Worm (Caenorhabditis elegans) whole organism, L2 larva: Measurements from ENCODE around the gene fkh-8.

Source experiments
- C34F6.9 ChIP-seq: fragments of 150-350 bp; optimal IDR thresholded peaks from 2 replicates; lab custom pipeline; 2014; ENCODE audit warnings: missing biosample characterization, missing genetic modification characterization
- F13H6.1 ChIP-seq: sonication (generic microtip); optimal IDR thresholded peaks from 2 replicates; lab custom pipeline; 2016; ENCODE audit warnings: missing genetic modification characterization, missing compliant biosample characterization
- R02D3.7 ChIP-seq: fragments of 150-350 bp; optimal IDR thresholded peaks from 2 replicates; lab custom pipeline; 2014; ENCODE audit warnings: missing biosample characterization, missing genetic modification characterization
- Y55F3AM.14 ChIP-seq: fragments of 200-800 bp; sonication (Bioruptor generic); optimal IDR thresholded peaks from 2 replicates; lab custom pipeline; 2018; ENCODE audit warnings: mild to moderate bottlenecking, missing genetic modification characterization, missing compliant biosample characterization
- ZK546.5 ChIP-seq: sonication (generic microtip); optimal IDR thresholded peaks from 2 replicates; lab custom pipeline; 2017; ENCODE audit warnings: missing biosample characterization, missing genetic modification characterization
- aly-2 ChIP-seq: fragments of 150-350 bp; optimal IDR thresholded peaks from 2 replicates; lab custom pipeline; 2014; ENCODE audit warnings: missing biosample characterization, missing genetic modification characterization
- ama-1 ChIP-seq: fragments of 150-350 bp; optimal IDR thresholded peaks from 2 replicates; lab custom pipeline; 2018; ENCODE audit warnings: inconsistent platforms
- blmp-1 ChIP-seq: sonication (generic microtip); optimal IDR thresholded peaks from 2 replicates; lab custom pipeline; 2017; ENCODE audit warnings: missing genetic modification characterization, mild to moderate bottlenecking, missing compliant biosample characterization, antibody characterized with exemption, moderate library complexity; ENCODE audit not compliant: insufficient read depth
- ceh-16 ChIP-seq: fragments of 150-350 bp; optimal IDR thresholded peaks from 2 replicates; lab custom pipeline; 2014; ENCODE audit warnings: missing biosample characterization, missing genetic modification characterization
- ceh-82 ChIP-seq: fragments of 150-350 bp; optimal IDR thresholded peaks from 2 replicates; lab custom pipeline; 2014; ENCODE audit warnings: missing biosample characterization, missing genetic modification characterization
- crh-2 ChIP-seq: sonication (generic microtip); optimal IDR thresholded peaks from 2 replicates; lab custom pipeline; 2017; ENCODE audit warnings: missing biosample characterization, missing genetic modification characterization
- dmd-4 ChIP-seq: sonication (generic microtip); optimal IDR thresholded peaks from 2 replicates; lab custom pipeline; 2017; ENCODE audit warnings: missing biosample characterization, missing genetic modification characterization
- elt-1 ChIP-seq: fragments of 150-350 bp; optimal IDR thresholded peaks from 2 replicates; lab custom pipeline; 2014; ENCODE audit warnings: missing biosample characterization, missing genetic modification characterization
- elt-3 ChIP-seq: sonication (generic microtip); optimal IDR thresholded peaks from 2 replicates; lab custom pipeline; 2017; ENCODE audit warnings: missing biosample characterization, missing genetic modification characterization
- fos-1 ChIP-seq: fragments of 150-350 bp; optimal IDR thresholded peaks from 2 replicates; lab custom pipeline; 2014; ENCODE audit warnings: missing biosample characterization, missing genetic modification characterization
- gmeb-1 ChIP-seq: fragments of 150-350 bp; optimal IDR thresholded peaks from 2 replicates; lab custom pipeline; 2014; ENCODE audit warnings: missing biosample characterization, missing genetic modification characterization
- lin-13 ChIP-seq: fragments of 150-350 bp; optimal IDR thresholded peaks from 2 replicates; lab custom pipeline; 2014; ENCODE audit warnings: missing biosample characterization, missing genetic modification reagents, missing genetic modification characterization
- lsy-2 ChIP-seq, 2 experiments: fragments of 150-350 bp in 1 of 2; sonication (generic microtip) in 1 of 2; optimal IDR thresholded peaks; 2 replicates each; lab custom pipeline; 2014 to 2017; ENCODE audit warnings: missing biosample characterization in 2 of 2, missing genetic modification characterization in 2 of 2
- mab-5 ChIP-seq: fragments of 150-350 bp; optimal IDR thresholded peaks from 2 replicates; lab custom pipeline; 2014; ENCODE audit warnings: missing biosample characterization, missing genetic modification characterization
- mbf-1 ChIP-seq: sonication (generic microtip); optimal IDR thresholded peaks from 2 replicates; lab custom pipeline; 2017; ENCODE audit warnings: missing biosample characterization, missing genetic modification characterization
- nhr-11 ChIP-seq: fragments of 150-350 bp; optimal IDR thresholded peaks from 2 replicates; lab custom pipeline; 2014; ENCODE audit warnings: missing biosample characterization, missing genetic modification characterization
- nhr-129 ChIP-seq: fragments of 150-350 bp; optimal IDR thresholded peaks from 2 replicates; lab custom pipeline; 2014; ENCODE audit warnings: missing biosample characterization, missing genetic modification characterization
- nhr-21 ChIP-seq: fragments of 150-350 bp; optimal IDR thresholded peaks from 2 replicates; lab custom pipeline; 2014; ENCODE audit warnings: missing biosample characterization, missing genetic modification characterization
- nhr-23 ChIP-seq: fragments of 150-350 bp; optimal IDR thresholded peaks from 2 replicates; lab custom pipeline; 2014; ENCODE audit warnings: missing biosample characterization, missing genetic modification reagents, missing genetic modification characterization
- nhr-25 ChIP-seq: fragments of 150-350 bp; sonication (generic microtip); optimal IDR thresholded peaks from 3 replicates; lab custom pipeline; 2014; ENCODE audit warnings: missing biosample characterization, missing genetic modification characterization
- nhr-6 ChIP-seq: fragments of 150-350 bp; optimal IDR thresholded peaks from 2 replicates; lab custom pipeline; 2014; ENCODE audit warnings: missing biosample characterization, missing genetic modification characterization
- nhr-77 ChIP-seq: fragments of 150-350 bp; optimal IDR thresholded peaks from 2 replicates; lab custom pipeline; 2014; ENCODE audit warnings: missing biosample characterization, missing genetic modification characterization
- peb-1 ChIP-seq: fragments of 150-350 bp; optimal IDR thresholded peaks from 2 replicates; lab custom pipeline; 2014; ENCODE audit warnings: missing biosample characterization, missing genetic modification characterization
- sem-4 ChIP-seq: fragments of 150-350 bp; optimal IDR thresholded peaks from 2 replicates; lab custom pipeline; 2014; ENCODE audit warnings: missing biosample characterization, missing genetic modification reagents, missing genetic modification characterization
- skn-1 ChIP-seq: sonication (generic microtip); optimal IDR thresholded peaks from 2 replicates; lab custom pipeline; 2017; ENCODE audit warnings: missing biosample characterization, missing genetic modification characterization
- sma-9 ChIP-seq, 2 experiments: fragments of 150-350 bp in 1 of 2; sonication (generic microtip) in 1 of 2; optimal IDR thresholded peaks; 2 replicates each; lab custom pipeline; 2014 to 2016; ENCODE audit warnings: missing genetic modification characterization in 2 of 2, mild to moderate bottlenecking in 1 of 2, missing biosample characterization in 1 of 2, missing compliant biosample characterization in 1 of 2, missing genetic modification reagents in 1 of 2, moderate library complexity in 1 of 2
- unc-62 ChIP-seq: fragments of 150-350 bp; optimal IDR thresholded peaks from 2 replicates; lab custom pipeline; 2014; ENCODE audit warnings: missing biosample characterization, missing genetic modification reagents, missing genetic modification characterization
- zag-1 ChIP-seq: fragments of 150-350 bp; optimal IDR thresholded peaks from 2 replicates; lab custom pipeline; 2014; ENCODE audit warnings: missing biosample characterization, missing genetic modification characterization
- ztf-11 ChIP-seq: sonication (generic microtip); optimal IDR thresholded peaks from 2 replicates; lab custom pipeline; 2017; ENCODE audit warnings: missing biosample characterization, missing genetic modification characterization

fkh-8 gene

ce11 chrII:6168714-6169113, 22.5 kb downstream of the fkh-8 start:
- no peak for TF ChIP-seq fos-1
- no peak for TF ChIP-seq ceh-16 (tag; lab: Kevin White, UChicago)
- no peak for TF ChIP-seq unc-62 (GFP tag; lab: Kevin White, UChicago)
- no peak for TF ChIP-seq nhr-77
- no peak for TF ChIP-seq nhr-23 (tag; lab: Kevin White, UChicago)
- TF ChIP-seq zag-1 = no peak
- TF ChIP-seq blmp-1 (tag; lab: Kevin White, UChicago) = no peak
- no peak for TF ChIP-seq dmd-4 (tag; lab: Kevin White, UChicago)
- no peak for TF ChIP-seq ceh-82 (tag; lab: Kevin White, UChicago)
- no peak for TF ChIP-seq ZK546.5 (tag; lab: Kevin White, UChicago)

DNA sequence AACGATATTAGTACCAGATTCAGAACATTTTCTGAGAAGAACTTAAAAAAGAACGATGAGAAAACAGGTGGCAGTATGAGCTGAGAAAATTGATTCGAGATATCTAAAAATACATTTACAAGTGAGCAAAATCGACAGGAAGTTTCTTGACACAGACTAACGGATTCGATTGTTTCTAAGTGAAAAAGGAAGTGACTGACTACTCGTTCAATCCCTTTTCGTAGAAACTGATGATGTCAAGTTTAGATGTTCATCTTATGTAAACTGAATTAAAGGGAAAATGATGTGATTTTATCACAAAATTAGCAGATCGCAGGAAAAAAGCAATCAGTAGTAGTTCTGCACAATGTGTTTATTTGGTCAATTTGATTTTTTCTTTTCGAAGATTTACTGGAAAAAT, 26.0 kb downstream of the fkh-8 start:
- TF ChIP-seq ama-1 (lab: Kevin White, UChicago) (no peak), nhr-23 (tag; lab: Kevin White, UChicago) (no peak), gmeb-1 (tag; lab: Kevin White, UChicago) (no peak), lin-13 (no peak), fos-1 (no peak), F13H6.1 (tag; lab: Kevin White, UChicago) (no peak), nhr-25 (tag; lab: Kevin White, UChicago) (no peak), zag-1 (no peak), aly-2 (tag; lab: Kevin White, UChicago) (no peak), Y55F3AM.14 (GFP tag; lab: Kevin White, UChicago) (no peak), nhr-21 (no peak), mbf-1 (tag; lab: Kevin White, UChicago) (no peak), elt-3 (tag; lab: Kevin White, UChicago) (no peak), R02D3.7 (tag; lab: Kevin White, UChicago) (no peak)

ce11 chrII:6160994-6161393, 30.2 kb downstream of the fkh-8 start, which contains the start of gene exp-1:
exp-1 (minus strand) TSS chrII:6161094.
- TF ChIP-seq R02D3.7 (tag; lab: Kevin White, UChicago) (no peak), ama-1 (lab: Kevin White, UChicago) (no peak), gmeb-1 (tag; lab: Kevin White, UChicago) (no peak), nhr-25 (tag; lab: Kevin White, UChicago) (no peak), nhr-6 (no peak), C34F6.9 (tag; lab: Kevin White, UChicago) (no peak), ceh-16 (tag; lab: Kevin White, UChicago) (no peak), sma-9 (GFP tag; optimal IDR thresholded peaks at IDR 0.05; lab: Kevin White, UChicago) (no peak), sma-9 (tag; optimal IDR thresholded peaks at IDR 0.05; lab: Kevin White, UChicago) (no peak), ceh-82 (tag; lab: Kevin White, UChicago) (no peak), nhr-129 (no peak), elt-3 (tag; lab: Kevin White, UChicago) (no peak), ztf-11 (tag; lab: Kevin White, UChicago) (no peak), elt-1 (no peak), skn-1 (tag; lab: Kevin White, UChicago) (no peak), sem-4 (tag; lab: Kevin White, UChicago) (no peak), nhr-11 (tag; lab: Kevin White, UChicago) (no peak), fos-1 (no peak), unc-62 (GFP tag; lab: Kevin White, UChicago) (no peak)

- no peak for TF ChIP-seq crh-2 (tag; lab: Kevin White, UChicago)
- TF ChIP-seq ama-1 (lab: Kevin White, UChicago) = no peak
- no peak for TF ChIP-seq peb-1 (tag; lab: Kevin White, UChicago)
- TF ChIP-seq nhr-77 = no peak
- TF ChIP-seq aly-2 (tag; lab: Kevin White, UChicago) = no peak
- TF ChIP-seq mab-5 (tag; lab: Kevin White, UChicago) = no peak
These were observed 33.1 kb downstream of the fkh-8 start for ce11 chrII:6158111-6158510.

DNA sequence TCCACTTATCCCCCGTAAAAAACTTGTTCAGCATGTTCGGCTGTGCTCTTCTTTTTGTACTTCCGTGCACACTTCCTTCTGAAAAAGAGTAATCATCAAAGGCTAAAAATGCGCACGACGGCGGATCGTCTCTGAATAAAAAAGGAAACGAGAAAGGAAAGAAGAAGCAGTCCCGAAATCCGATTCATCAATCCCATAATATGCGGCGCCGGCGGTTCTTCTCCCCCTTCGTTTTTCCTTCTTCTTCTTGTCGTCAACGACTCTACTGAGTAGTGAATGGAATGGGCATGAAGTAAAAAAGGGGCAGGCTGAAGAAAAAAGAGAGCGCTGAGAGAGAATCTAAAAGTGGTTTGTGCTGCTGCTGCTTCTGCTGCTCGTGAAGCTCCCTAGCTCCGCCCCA, 41.8 kb downstream of the fkh-8 start:
- peak in 1 of 2 experiments; percentile 0 for TF ChIP-seq lsy-2 (tag; optimal IDR thresholded peaks at IDR 0.05; lab: Kevin White, UChicago)
- TF ChIP-seq nhr-23 (tag; lab: Kevin White, UChicago) = no peak
